Worm (Caenorhabditis elegans): ENCODE measurements around the gene metl-1.

DNA sequence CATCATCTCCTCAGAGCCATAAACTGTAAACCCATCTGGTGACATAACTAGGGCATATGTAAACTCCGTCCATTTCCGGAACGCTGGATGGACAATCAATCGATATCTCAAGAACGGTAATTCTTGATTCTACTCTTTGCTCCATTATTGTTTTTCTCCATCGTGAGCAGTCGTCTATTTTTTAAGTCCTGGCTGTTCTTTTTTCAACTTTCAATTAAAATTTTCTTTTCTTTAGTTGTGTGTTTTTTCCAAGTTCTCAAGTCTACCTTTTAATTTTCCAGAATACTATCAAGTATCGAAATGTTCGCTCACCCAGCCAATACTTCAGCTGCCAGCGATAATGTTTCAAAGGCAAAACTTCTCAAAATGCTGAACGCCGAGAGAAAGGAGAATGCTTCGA lies 39.4 kb downstream of the metl-1 start, which contains the start of gene C05D12.5:
- TF ChIP-seq rnt-1 (tag; optimal IDR thresholded peaks at IDR 0.05) (no peak), elt-2 (tag; optimal IDR thresholded peaks at IDR 0.05) (no peak), nhr-237 (tag; optimal IDR thresholded peaks at IDR 0.05) (no peak), unc-62 (GFP tag; optimal IDR thresholded peaks at IDR 0.05) (no peak), irx-1 (tag; optimal IDR thresholded peaks at IDR 0.05) (no peak), jun-1 (tag; optimal IDR thresholded peaks at IDR 0.05) (no peak), egl-27 (tag; optimal IDR thresholded peaks at IDR 0.05) (no peak), unc-86 (tag; optimal IDR thresholded peaks at IDR 0.05) (no peak), zag-1 (tag; optimal IDR thresholded peaks at IDR 0.05) (no peak), elt-3 (tag; optimal IDR thresholded peaks at IDR 0.05) (no peak), fkh-4 (tag; optimal IDR thresholded peaks at IDR 0.05; ENCODE audit: borderline replicate concordance) (no peak), ceh-90 (tag; optimal IDR thresholded peaks at IDR 0.05) (no peak), pax-3 (tag; optimal IDR thresholded peaks at IDR 0.05) (no peak)

Measured in whole organism, L1 larva.